Worm (Caenorhabditis elegans): ENCODE measurements around the gene srxa-8.

DNA sequence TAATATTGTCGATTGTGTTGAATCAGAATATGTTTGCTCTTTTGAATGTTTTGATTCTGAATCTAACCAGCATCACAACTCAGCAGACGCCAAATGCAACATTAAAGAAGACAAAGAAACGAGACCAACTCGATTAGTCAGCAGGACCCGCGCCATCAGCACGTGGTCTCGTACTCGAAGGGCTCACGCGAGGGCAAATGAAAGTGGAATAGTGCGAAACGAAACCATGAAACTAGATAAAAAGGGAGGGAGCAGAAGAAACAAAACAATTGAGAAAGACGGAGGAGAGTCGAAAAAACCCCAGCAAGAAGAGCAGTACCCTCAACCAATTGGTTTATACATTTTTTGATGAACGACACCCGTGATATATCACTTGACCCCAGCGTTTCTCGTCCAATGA, 28.4 kb upstream of the srxa-8 start:
- TF ChIP-seq lsy-2 (tag; optimal IDR thresholded peaks at IDR 0.05) = no peak
- TF ChIP-seq ama-1 (optimal IDR thresholded peaks at IDR 0.05) = no peak
- no peak for TF ChIP-seq nhr-237 (tag; optimal IDR thresholded peaks at IDR 0.05)
- no peak for TF ChIP-seq unc-62 (GFP tag; optimal IDR thresholded peaks at IDR 0.05)
- no peak for TF ChIP-seq snpc-4 (tag; optimal IDR thresholded peaks at IDR 0.05)
- no peak for TF ChIP-seq unc-39 (tag; optimal IDR thresholded peaks at IDR 0.05)
- no peak for TF ChIP-seq nhr-12 (tag; optimal IDR thresholded peaks at IDR 0.05)
- TF ChIP-seq ceh-82 (tag; optimal IDR thresholded peaks at IDR 0.05) = no peak
- no peak for TF ChIP-seq egl-27 (tag; optimal IDR thresholded peaks at IDR 0.05)
- TF ChIP-seq nhr-6 (tag; optimal IDR thresholded peaks at IDR 0.05) = no peak

Measured in whole organism, L2 larva.